Fruit fly (Drosophila melanogaster) whole organism, embryonic: ENCODE measurements around the gene MED14.

Experiments used
- Aef1 ChIP-seq: fragments of 200-800 bp; sonication (Bioruptor generic); IDR thresholded peaks from 3 replicates; pipeline ENCODE4 v1.3.6; 2022; ENCODE audit warnings: missing biosample characterization, missing genetic modification characterization
- Asciz ChIP-seq: fragments of 200-800 bp; sonication (Bioruptor generic); optimal IDR thresholded peaks from 2 replicates; lab custom pipeline; 2017; ENCODE audit warnings: missing biosample characterization, mild to moderate bottlenecking, missing genetic modification characterization, missing genetic modification reagents
- Atf3 ChIP-seq: fragments of 200-800 bp; sonication (Bioruptor generic); optimal IDR thresholded peaks from 3 replicates; lab custom pipeline; 2016; ENCODE audit warnings: missing biosample characterization, missing genetic modification characterization
- B-H2 ChIP-seq: fragments of 200-800 bp; sonication (Bioruptor generic); optimal IDR thresholded peaks from 2 replicates; lab custom pipeline; 2018; ENCODE audit warnings: missing biosample characterization, mild to moderate bottlenecking, missing genetic modification characterization
- C15 ChIP-seq: fragments of 200-800 bp; sonication (Bioruptor generic); IDR thresholded peaks from 3 replicates; pipeline ENCODE4 v1.3.6; 2022; ENCODE audit warnings: missing biosample characterization, missing genetic modification characterization
- CG10274 ChIP-seq: fragments of 200-800 bp; sonication (Bioruptor generic); optimal IDR thresholded peaks from 3 replicates; lab custom pipeline; 2017; ENCODE audit warnings: missing biosample characterization, mild to moderate bottlenecking, missing genetic modification characterization
- CG10462 ChIP-seq: fragments of 200-800 bp; sonication (Bioruptor generic); optimal IDR thresholded peaks from 2 replicates; lab custom pipeline; 2016; ENCODE audit warnings: missing biosample characterization, missing genetic modification characterization
- CG11093 ChIP-seq: fragments of 200-800 bp; sonication (Bioruptor generic); IDR thresholded peaks from 3 replicates; pipeline ENCODE4 v1.3.6; 2022; ENCODE audit warnings: missing biosample characterization, missing genetic modification characterization
- CG12071 ChIP-seq: fragments of 200-800 bp; sonication (Bioruptor generic); optimal IDR thresholded peaks from 3 replicates; lab custom pipeline; 2018; ENCODE audit warnings: missing biosample characterization, mild to moderate bottlenecking, missing genetic modification characterization
- CG12104 ChIP-seq: fragments of 200-800 bp; sonication (Bioruptor generic); optimal IDR thresholded peaks from 3 replicates; lab custom pipeline; 2016; ENCODE audit warnings: missing biosample characterization, missing genetic modification characterization
- CG12769 ChIP-seq: fragments of 200-800 bp; sonication (Bioruptor generic); optimal IDR thresholded peaks from 2 replicates; lab custom pipeline; 2019; ENCODE audit warnings: missing biosample characterization, mild to moderate bottlenecking, missing genetic modification characterization, moderate library complexity
- CG13123 ChIP-seq: fragments of 200-800 bp; sonication (Bioruptor generic); optimal IDR thresholded peaks from 2 replicates; lab custom pipeline; 2016; ENCODE audit warnings: missing biosample characterization, missing genetic modification characterization
- CG13296 ChIP-seq: fragments of 200-800 bp; sonication (Bioruptor generic); optimal IDR thresholded peaks from 3 replicates; lab custom pipeline; 2018; ENCODE audit warnings: missing biosample characterization, mild to moderate bottlenecking, missing genetic modification characterization
- CG13424 ChIP-seq: fragments of 200-800 bp; sonication (Bioruptor generic); optimal IDR thresholded peaks from 2 replicates; lab custom pipeline; 2019; ENCODE audit warnings: missing biosample characterization, mild to moderate bottlenecking, missing genetic modification characterization, moderate library complexity
- CG13894 ChIP-seq: fragments of 200-800 bp; sonication (Bioruptor generic); optimal IDR thresholded peaks from 3 replicates; lab custom pipeline; 2018; ENCODE audit warnings: missing biosample characterization, mild to moderate bottlenecking, missing genetic modification characterization, moderate library complexity
- CG17328 ChIP-seq: fragments of 200-800 bp; sonication (Bioruptor generic); IDR thresholded peaks from 2 replicates; pipeline ENCODE4 v1.3.6; 2022; ENCODE audit warnings: missing biosample characterization, missing genetic modification characterization
- CG18599 ChIP-seq: fragments of 200-800 bp; sonication (Bioruptor generic); optimal IDR thresholded peaks from 3 replicates; lab custom pipeline; 2017; ENCODE audit warnings: missing biosample characterization, missing genetic modification characterization, mild to moderate bottlenecking, moderate library complexity, missing genetic modification reagents
- CG2678 ChIP-seq: fragments of 200-800 bp; sonication (Bioruptor generic); optimal IDR thresholded peaks from 3 replicates; lab custom pipeline; 2019; ENCODE audit warnings: missing biosample characterization, mild to moderate bottlenecking, missing genetic modification characterization, moderate library complexity
- CG4360 ChIP-seq: fragments of 200-800 bp; sonication (Bioruptor generic); IDR thresholded peaks from 2 replicates; pipeline ENCODE4 v1.3.6; 2022; ENCODE audit warnings: missing biosample characterization, missing genetic modification characterization
- CG5245 ChIP-seq: fragments of 200-800 bp; sonication (Bioruptor generic); optimal IDR thresholded peaks from 3 replicates; lab custom pipeline; 2016; ENCODE audit warnings: missing biosample characterization, missing genetic modification characterization
- CG7556 ChIP-seq: fragments of 200-800 bp; sonication (Bioruptor generic); optimal IDR thresholded peaks from 2 replicates; lab custom pipeline; 2017; ENCODE audit warnings: missing biosample characterization, mild to moderate bottlenecking, missing genetic modification characterization
- Deaf1 ChIP-seq: fragments of 200-800 bp; optimal IDR thresholded peaks from 3 replicates; lab custom pipeline; 2019; ENCODE audit warnings: missing biosample characterization, mild to moderate bottlenecking, missing genetic modification characterization, moderate library complexity
- Eip74EF ChIP-seq, 2 experiments: fragments of 200-800 bp in 1 of 2; fragments of >200 bp in 1 of 2; sonication (Bioruptor generic) in 1 of 2; optimal IDR thresholded peaks; 2 replicates each; lab custom pipeline; 2017 to 2019; ENCODE audit warnings: missing biosample characterization in 2 of 2, missing genetic modification characterization in 2 of 2, mild to moderate bottlenecking in 1 of 2, moderate library complexity in 1 of 2
- Hr39 ChIP-seq: fragments of >200 bp; optimal IDR thresholded peaks from 2 replicates; lab custom pipeline; 2017
- Med ChIP-seq: fragments of 200-800 bp; sonication (Bioruptor generic); peaks from one replicate; lab custom pipeline; 2016; ENCODE audit warnings: missing biosample characterization, missing genetic modification characterization, mild to moderate bottlenecking, inconsistent platforms, moderate library complexity
- NFAT ChIP-seq: fragments of 200-800 bp; sonication (Bioruptor generic); IDR thresholded peaks from 2 replicates; pipeline ENCODE4 v1.3.6; 2022; ENCODE audit warnings: missing biosample characterization, missing genetic modification characterization
- NfI ChIP-seq: fragments of 200-800 bp; sonication (Bioruptor generic); optimal IDR thresholded peaks from 3 replicates; lab custom pipeline; 2018; ENCODE audit warnings: missing biosample characterization, mild to moderate bottlenecking, missing genetic modification characterization, moderate library complexity
- Pdp1 ChIP-seq, 2 experiments: fragments of 200-800 bp; sonication (Bioruptor generic); optimal IDR thresholded peaks; 3 replicates each; lab custom pipeline; 2016; ENCODE audit warnings: missing biosample characterization in 2 of 2, missing genetic modification characterization in 2 of 2, mild to moderate bottlenecking in 1 of 2, moderate library complexity in 1 of 2
- Rfx ChIP-seq: fragments of 200-800 bp; sonication (Bioruptor generic); IDR thresholded peaks from 2 replicates; pipeline ENCODE4 v1.3.6; 2022; ENCODE audit warnings: missing biosample characterization, missing genetic modification characterization
- Sin3A ChIP-seq: fragments of >200 bp; optimal IDR thresholded peaks from 2 replicates; lab custom pipeline; 2018
- Sox102F ChIP-seq: fragments of 200-800 bp; sonication (Bioruptor generic); optimal IDR thresholded peaks from 2 replicates; lab custom pipeline; 2018; ENCODE audit warnings: missing biosample characterization, mild to moderate bottlenecking, missing genetic modification characterization, moderate library complexity
- abd-A ChIP-seq: fragments of 200-800 bp; sonication (Bioruptor generic); optimal IDR thresholded peaks from 3 replicates; lab custom pipeline; 2019; ENCODE audit warnings: missing biosample characterization, mild to moderate bottlenecking, missing genetic modification characterization, moderate library complexity
- amos ChIP-seq: fragments of 200-800 bp; sonication (Bioruptor generic); IDR thresholded peaks from 2 replicates; pipeline ENCODE4 v1.3.6; 2022; ENCODE audit warnings: missing biosample characterization, missing genetic modification characterization; ENCODE audit not compliant: partially characterized antibody
- bigmax ChIP-seq: fragments of 200-800 bp; sonication (Bioruptor generic); optimal IDR thresholded peaks from 2 replicates; lab custom pipeline; 2018; ENCODE audit warnings: missing biosample characterization, mild to moderate bottlenecking, missing genetic modification characterization
- crp ChIP-seq, 2 experiments: fragments of 200-800 bp; sonication (Bioruptor generic); optimal IDR thresholded peaks; 2 replicates in 1 of 2; 3 replicates in 1 of 2; lab custom pipeline; 2017; ENCODE audit warnings: missing biosample characterization in 2 of 2, missing genetic modification characterization in 2 of 2, mild to moderate bottlenecking in 1 of 2, moderate library complexity in 1 of 2
- dati ChIP-seq: fragments of 200-800 bp; sonication (Bioruptor generic); IDR thresholded peaks from 2 replicates; pipeline ENCODE4 v1.3.6; 2022; ENCODE audit warnings: missing biosample characterization, missing genetic modification characterization
- dm ChIP-seq: fragments of 200-800 bp; sonication (Bioruptor generic); optimal IDR thresholded peaks from 3 replicates; lab custom pipeline; 2016; ENCODE audit warnings: missing biosample characterization, missing genetic modification characterization
- dmrt99B ChIP-seq: fragments of 200-800 bp; sonication (Bioruptor generic); optimal IDR thresholded peaks from 2 replicates; lab custom pipeline; 2018; ENCODE audit warnings: missing biosample characterization, mild to moderate bottlenecking, missing genetic modification characterization, moderate library complexity
- gcm ChIP-seq: fragments of 200-800 bp; sonication (Bioruptor generic); optimal IDR thresholded peaks from 2 replicates; lab custom pipeline; 2019; ENCODE audit warnings: missing biosample characterization, mild to moderate bottlenecking, missing genetic modification characterization, moderate library complexity
- hth ChIP-seq: fragments of >200 bp; optimal IDR thresholded peaks from 2 replicates; lab custom pipeline; 2017; ENCODE audit warnings: inconsistent platforms
- lov ChIP-seq, 2 experiments: fragments of 200-800 bp in 1 of 2; fragments of >200 bp in 1 of 2; sonication (Bioruptor generic) in 1 of 2; IDR thresholded peaks in 1 of 2; optimal IDR thresholded peaks in 1 of 2; 2 replicates in 1 of 2; 3 replicates in 1 of 2; pipeline versions ENCODE4 v1.3.6 to Lab custom; 2017 to 2022; ENCODE audit warnings: missing biosample characterization in 1 of 2, missing genetic modification characterization in 1 of 2
- maf-S ChIP-seq: fragments of 200-800 bp; sonication (Bioruptor generic); optimal IDR thresholded peaks from 2 replicates; lab custom pipeline; 2016; ENCODE audit warnings: missing biosample characterization, missing genetic modification characterization
- mam ChIP-seq: fragments of 200-800 bp; sonication (Bioruptor generic); optimal IDR thresholded peaks from 3 replicates; lab custom pipeline; 2016; ENCODE audit warnings: missing biosample characterization, missing genetic modification characterization
- prd ChIP-seq, 3 experiments: fragments of >200 bp in 2 of 3; fragments of 200-800 bp in 1 of 3; sonication (Bioruptor generic) in 1 of 3; optimal IDR thresholded peaks in 2 of 3; IDR thresholded peaks in 1 of 3; 2 replicates in 2 of 3; 3 replicates in 1 of 3; pipeline versions ENCODE4 v1.3.6 to Lab custom; 2017 to 2022; ENCODE audit warnings: missing biosample characterization in 1 of 3, missing genetic modification characterization in 1 of 3
- rib ChIP-seq: fragments of 200-800 bp; sonication (Bioruptor generic); IDR thresholded peaks from 2 replicates; pipeline ENCODE4 v1.3.6; 2022; ENCODE audit warnings: missing biosample characterization, missing genetic modification characterization
- scrt ChIP-seq: fragments of 200-800 bp; sonication (Bioruptor generic); optimal IDR thresholded peaks from 2 replicates; lab custom pipeline; 2018; ENCODE audit warnings: missing biosample characterization, mild to moderate bottlenecking, missing genetic modification characterization, moderate library complexity
- sens ChIP-seq: fragments of 200-800 bp; sonication (Bioruptor generic); peaks from one replicate; lab custom pipeline; 2016; ENCODE audit warnings: missing biosample characterization, missing genetic modification characterization
- seq ChIP-seq: fragments of 200-800 bp; sonication (Bioruptor generic); IDR thresholded peaks from 2 replicates; pipeline ENCODE4 v1.3.6; 2022; ENCODE audit warnings: missing biosample characterization, missing genetic modification characterization
- sug ChIP-seq: fragments of 200-800 bp; optimal IDR thresholded peaks from 2 replicates; lab custom pipeline; 2019; ENCODE audit warnings: missing biosample characterization, mild to moderate bottlenecking, missing genetic modification characterization, moderate library complexity
- twi ChIP-seq: fragments of 200-800 bp; optimal IDR thresholded peaks from 2 replicates; lab custom pipeline; 2019; ENCODE audit warnings: missing biosample characterization, mild to moderate bottlenecking, missing genetic modification characterization, moderate library complexity

Gene MED14

dm6 chr3L:630666-631065 lies 37.6 kb downstream of the MED14 start:
- TF ChIP-seq dati (GFP tag; lab: Robert Waterston, UW) (no peak), NfI (GFP tag; lab: Kevin White, UChicago) (no peak), dmrt99B (tag; lab: Kevin White, UChicago) (no peak), CG12071 (GFP tag; lab: Kevin White, UChicago) (peak; percentile 38), twi (no peak), seq (GFP tag; lab: Robert Waterston, UW) (no peak), lov (optimal IDR thresholded peaks at IDR 0.05; lab: Kevin White, UChicago) (no peak), lov (GFP tag; IDR thresholded peaks at IDR 0.05; lab: Robert Waterston, UW) (peak; percentile 24; the same call in 1 of the 3 replicates), CG12769 (tag; lab: Kevin White, UChicago) (peak; percentile 45), CG17328 (GFP tag; lab: Robert Waterston, UW) (no peak), hth (no peak), CG7556 (GFP tag; lab: Kevin White, UChicago) (no peak), rib (GFP tag; lab: Robert Waterston, UW) (0 out of 2 replicates have a peak, but pooled peaks have one; percentile 19), CG12104 (GFP tag; lab: Kevin White, UChicago) (no peak), Pdp1 (GFP tag; optimal IDR thresholded peaks at IDR 0.05; lab: Kevin White, UChicago) (peak in 1 of 2 experiments; percentile 30), B-H2 (GFP tag; lab: Kevin White, UChicago) (peak; percentile 67), Deaf1 (tag; lab: Kevin White, UChicago) (peak; percentile 77), CG4360 (GFP tag; lab: Robert Waterston, UW) (0 out of 2 replicates have a peak, but pooled peaks have one; percentile 17), Asciz (GFP tag; lab: Kevin White, UChicago) (no peak), Rfx (GFP tag; lab: Robert Waterston, UW) (peak; percentile 40; the same call in 1 of the 2 replicates), crp (GFP tag; optimal IDR thresholded peaks at IDR 0.05; lab: Kevin White, UChicago) (no peak), CG13894 (tag; lab: Kevin White, UChicago) (peak; percentile 99), CG10274 (GFP tag; lab: Kevin White, UChicago) (no peak), Sin3A (lab: Kevin White, UChicago) (no peak), bigmax (GFP tag; lab: Kevin White, UChicago) (no peak), maf-S (GFP tag; lab: Kevin White, UChicago) (no peak), sug (tag; lab: Kevin White, UChicago) (peak; percentile 49), Aef1 (GFP tag; lab: Robert Waterston, UW) (0 out of 3 replicates have a peak, but pooled peaks have one; percentile 21), Hr39 (lab: Kevin White, UChicago) (no peak), abd-A (tag; lab: Kevin White, UChicago) (peak; percentile 24), CG13123 (no peak), Eip74EF (GFP tag; optimal IDR thresholded peaks at IDR 0.05; lab: Kevin White, UChicago) (no peak), gcm (GFP tag; lab: Kevin White, UChicago) (no peak), dm (GFP tag; lab: Kevin White, UChicago) (no peak), CG13296 (GFP tag; lab: Kevin White, UChicago) (no peak), CG2678 (tag; lab: Kevin White, UChicago) (no peak), CG18599 (GFP tag; lab: Kevin White, UChicago) (peak; percentile 15), C15 (GFP tag; lab: Robert Waterston, UW) (0 out of 3 replicates have a peak, but pooled peaks have one; percentile 5), sens (peak; percentile 81), NFAT (GFP tag; lab: Robert Waterston, UW) (0 out of 2 replicates have a peak, but pooled peaks have one; percentile 9), CG11093 (no peak), mam (GFP tag; lab: Kevin White, UChicago) (no peak), Atf3 (GFP tag; lab: Kevin White, UChicago) (no peak), Sox102F (GFP tag; lab: Kevin White, UChicago) (no peak), amos (peak; percentile 9; the same call in 1 of the 2 replicates), Med (peak; percentile 69), CG5245 (no peak), CG13424 (tag; lab: Kevin White, UChicago) (no peak), CG10462 (no peak), prd (optimal IDR thresholded peaks at IDR 0.05; lab: Kevin White, UChicago) (no peak), prd (GFP tag; IDR thresholded peaks at IDR 0.05; lab: Robert Waterston, UW) (no peak), scrt (no peak)
